Fruit fly (Drosophila melanogaster): ENCODE measurements around the gene tin.

tin gene

DNA sequence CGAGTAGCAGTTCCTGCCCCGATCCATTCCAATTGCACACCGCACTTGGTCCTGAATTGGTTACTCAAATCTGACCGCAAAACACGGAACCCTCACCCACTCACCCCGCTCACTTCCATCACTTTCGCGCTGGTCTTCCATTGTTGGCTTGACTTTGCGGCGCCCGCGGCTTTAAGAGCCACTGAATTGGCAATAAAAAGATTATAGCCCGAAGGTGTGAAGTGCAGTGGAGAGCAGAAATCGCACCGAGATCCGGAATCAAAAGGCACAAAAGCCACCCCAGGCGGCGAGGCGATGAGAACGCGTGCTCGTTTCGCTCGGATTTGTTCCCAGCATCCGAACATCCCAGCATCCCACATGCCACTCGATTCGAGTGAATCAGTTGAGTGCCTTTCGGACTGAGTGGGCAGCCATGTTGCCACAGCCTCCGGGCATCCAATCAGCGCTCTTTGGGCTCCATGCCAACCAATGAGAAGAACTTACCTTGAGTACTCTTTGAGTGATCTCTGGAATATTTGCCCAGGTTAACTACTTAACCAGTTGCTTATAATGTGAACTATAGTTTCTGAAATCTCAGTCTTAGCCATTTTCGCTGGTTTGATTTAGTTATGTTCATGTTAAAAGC, 8.7 kb downstream of the tin start:
- TF ChIP-seq Ets21C (GFP tag; optimal IDR thresholded peaks at IDR 0.05) (no peak), CG6163 (GFP tag; IDR thresholded peaks at IDR 0.05) (no peak), fkh (GFP tag; optimal IDR thresholded peaks at IDR 0.05) (no peak), achi (GFP tag; optimal IDR thresholded peaks at IDR 0.05) (no peak), esn (GFP tag; optimal IDR thresholded peaks at IDR 0.05) (no peak), Ets96B (tag; optimal IDR thresholded peaks at IDR 0.05) (no peak), CG11294 (GFP tag; IDR thresholded peaks at IDR 0.05) (no peak), dac (GFP tag; optimal IDR thresholded peaks at IDR 0.05) (no peak), lz (GFP tag; optimal IDR thresholded peaks at IDR 0.05) (no peak), CG6854 (GFP tag; optimal IDR thresholded peaks at IDR 0.05) (no peak), svp (GFP tag) (no peak), CG11762 (GFP tag; optimal IDR thresholded peaks at IDR 0.05; ENCODE audit: insufficient read depth) (no peak)

dm6 chr3R:21388564-21388963, 9.8 kb downstream of the tin start, which contains the start of gene bap:
Gene bap (plus strand): TSS chr3R:21388880.
- TF ChIP-seq Gug (GFP tag; IDR thresholded peaks at IDR 0.05) (no peak), esn (GFP tag; optimal IDR thresholded peaks at IDR 0.05) (no peak), CG1621 (tag; optimal IDR thresholded peaks at IDR 0.05) (no peak), CG11762 (GFP tag; optimal IDR thresholded peaks at IDR 0.05; ENCODE audit: insufficient read depth) (no peak), CG10669 (GFP tag; optimal IDR thresholded peaks at IDR 0.05) (no peak), svp (GFP tag) (no peak), achi (GFP tag; optimal IDR thresholded peaks at IDR 0.05) (no peak), Lpt (GFP tag; optimal IDR thresholded peaks at IDR 0.05) (no peak), vri (GFP tag; optimal IDR thresholded peaks at IDR 0.05) (no peak), fkh (GFP tag; optimal IDR thresholded peaks at IDR 0.05) (no peak), Hr4 (GFP tag; optimal IDR thresholded peaks at IDR 0.05) (no peak), OdsH (GFP tag; optimal IDR thresholded peaks at IDR 0.05) (no peak), CG6792 (GFP tag; optimal IDR thresholded peaks at IDR 0.05) (no peak), Hr38 (GFP tag; optimal IDR thresholded peaks at IDR 0.05) (no peak), CG9139 (GFP tag; optimal IDR thresholded peaks at IDR 0.05) (no peak), CG7368 (GFP tag; optimal IDR thresholded peaks at IDR 0.05) (no peak), fd85E (GFP tag; optimal IDR thresholded peaks at IDR 0.05) (no peak), Eip93F (GFP tag; optimal IDR thresholded peaks at IDR 0.05) (no peak), CG6854 (GFP tag; optimal IDR thresholded peaks at IDR 0.05) (no peak)

dm6 chr3R:21390959-21391358, 12.2 kb downstream of the tin start:
- TF ChIP-seq CG15336 (GFP tag; IDR thresholded peaks at IDR 0.05) (no peak), CG7368 (GFP tag; optimal IDR thresholded peaks at IDR 0.05) (no peak), CG32006 (GFP tag; optimal IDR thresholded peaks at IDR 0.05) (no peak), CG10631 (GFP tag; optimal IDR thresholded peaks at IDR 0.05) (no peak), CG31627 (GFP tag; optimal IDR thresholded peaks at IDR 0.05) (no peak), ss (GFP tag; optimal IDR thresholded peaks at IDR 0.05) (no peak), acj6 (GFP tag; optimal IDR thresholded peaks at IDR 0.05) (no peak), Sox14 (GFP tag; optimal IDR thresholded peaks at IDR 0.05) (no peak), topi (GFP tag; optimal IDR thresholded peaks at IDR 0.05) (no peak), Eip93F (GFP tag; optimal IDR thresholded peaks at IDR 0.05) (no peak), CG11294 (GFP tag; IDR thresholded peaks at IDR 0.05) (no peak), net (GFP tag; optimal IDR thresholded peaks at IDR 0.05) (no peak), Sox102F (GFP tag; optimal IDR thresholded peaks at IDR 0.05) (no peak), CG4318 (GFP tag; optimal IDR thresholded peaks at IDR 0.05) (no peak), Eip78C (GFP tag) (no peak), OdsH (GFP tag; optimal IDR thresholded peaks at IDR 0.05) (no peak), CG10669 (GFP tag; optimal IDR thresholded peaks at IDR 0.05) (no peak), CG8632 (GFP tag; optimal IDR thresholded peaks at IDR 0.05) (no peak)
